Fruit fly (Drosophila melanogaster) whole organism, embryonic: ENCODE data around the gene CG2865.
A peak's percentile ranks its signal among the peaks of the same experiment; 100 is the strongest.

Source experiments
- Asciz ChIP-seq: fragments of 200-800 bp; sonication (Bioruptor generic); optimal IDR thresholded peaks from 2 replicates; lab custom pipeline; 2017; ENCODE audit warnings: missing biosample characterization, mild to moderate bottlenecking, missing genetic modification characterization, missing genetic modification reagents
- BEAF-32 ChIP-seq: fragments of 200-800 bp; sonication (Bioruptor generic); optimal IDR thresholded peaks from 3 replicates; lab custom pipeline; 2017; ENCODE audit warnings: missing biosample characterization, missing genetic modification characterization, mild to moderate bottlenecking, moderate library complexity, missing genetic modification reagents
- CG10959 ChIP-seq: fragments of 200-800 bp; sonication (Bioruptor generic); IDR thresholded peaks from 2 replicates; pipeline ENCODE4 v1.3.6; 2022; ENCODE audit warnings: missing biosample characterization, missing genetic modification characterization
- CG11398 ChIP-seq: fragments of 200-800 bp; sonication (Bioruptor generic); optimal IDR thresholded peaks from 2 replicates; lab custom pipeline; 2016; ENCODE audit warnings: missing biosample characterization, missing genetic modification characterization
- CG11696 ChIP-seq: fragments of 200-800 bp; sonication (Bioruptor generic); IDR thresholded peaks from 2 replicates; pipeline ENCODE4 v1.3.6; 2022; ENCODE audit warnings: missing biosample characterization, missing genetic modification characterization
- CG12104 ChIP-seq: fragments of 200-800 bp; sonication (Bioruptor generic); optimal IDR thresholded peaks from 3 replicates; lab custom pipeline; 2016; ENCODE audit warnings: missing biosample characterization, missing genetic modification characterization
- CG13894 ChIP-seq: fragments of 200-800 bp; sonication (Bioruptor generic); optimal IDR thresholded peaks from 3 replicates; lab custom pipeline; 2018; ENCODE audit warnings: missing biosample characterization, mild to moderate bottlenecking, missing genetic modification characterization, moderate library complexity
- CG14710 ChIP-seq: fragments of 200-800 bp; sonication (Bioruptor generic); optimal IDR thresholded peaks from 3 replicates; lab custom pipeline; 2019; ENCODE audit warnings: missing biosample characterization, mild to moderate bottlenecking, missing genetic modification characterization, moderate library complexity
- CG16779 ChIP-seq: fragments of 200-800 bp; sonication (Bioruptor generic); IDR thresholded peaks from 2 replicates; pipeline ENCODE4 v1.3.6; 2022; ENCODE audit warnings: missing biosample characterization, missing genetic modification characterization
- CG17385 ChIP-seq: fragments of 200-800 bp; sonication (Bioruptor generic); optimal IDR thresholded peaks from 3 replicates; lab custom pipeline; 2018; ENCODE audit warnings: missing biosample characterization, mild to moderate bottlenecking, missing genetic modification characterization
- CG1832 ChIP-seq: fragments of 200-800 bp; sonication (Bioruptor generic); optimal IDR thresholded peaks from 2 replicates; lab custom pipeline; 2017; ENCODE audit warnings: missing biosample characterization, mild to moderate bottlenecking, missing genetic modification characterization, inconsistent platforms
- CG18599 ChIP-seq: fragments of 200-800 bp; sonication (Bioruptor generic); optimal IDR thresholded peaks from 3 replicates; lab custom pipeline; 2017; ENCODE audit warnings: missing biosample characterization, missing genetic modification characterization, mild to moderate bottlenecking, moderate library complexity, missing genetic modification reagents
- CG2875 ChIP-seq: fragments of 200-800 bp; sonication (Bioruptor generic); optimal IDR thresholded peaks from 2 replicates; lab custom pipeline; 2017; ENCODE audit warnings: missing biosample characterization, mild to moderate bottlenecking, missing genetic modification characterization, missing genetic modification reagents
- CG3065 ChIP-seq: fragments of 200-800 bp; sonication (Bioruptor generic); optimal IDR thresholded peaks from 2 replicates; lab custom pipeline; 2016; ENCODE audit warnings: missing biosample characterization, missing genetic modification characterization
- CG31441 ChIP-seq: fragments of 200-800 bp; sonication (Bioruptor generic); IDR thresholded peaks from 2 replicates; pipeline ENCODE4 v1.3.6; 2022; ENCODE audit warnings: missing biosample characterization, missing genetic modification characterization
- CG32532 ChIP-seq: fragments of 200-800 bp; sonication (Bioruptor generic); IDR thresholded peaks from 2 replicates; pipeline ENCODE4 v1.3.6; 2022; ENCODE audit warnings: missing biosample characterization, missing genetic modification characterization
- CG3726 ChIP-seq: fragments of 200-800 bp; sonication (Bioruptor generic); IDR thresholded peaks from 3 replicates; pipeline ENCODE4, ENCODE4 v1.3.6; 2022; ENCODE audit warnings: missing biosample characterization, missing genetic modification characterization
- CG3847 ChIP-seq: fragments of 200-800 bp; sonication (Bioruptor generic); IDR thresholded peaks from 2 replicates; pipeline ENCODE4 v1.3.6; 2022; ENCODE audit warnings: missing biosample characterization, missing genetic modification characterization
- CG4282 ChIP-seq: fragments of 200-800 bp; sonication (Bioruptor generic); optimal IDR thresholded peaks from 2 replicates; lab custom pipeline; 2016; ENCODE audit warnings: missing biosample characterization, missing genetic modification characterization
- CG4328 ChIP-seq: fragments of 200-800 bp; sonication (Bioruptor generic); optimal IDR thresholded peaks from 3 replicates; lab custom pipeline; 2017; ENCODE audit warnings: missing biosample characterization, missing genetic modification reagents, missing genetic modification characterization
- CkIIα-i1 ChIP-seq: fragments of 200-800 bp; sonication (Bioruptor generic); IDR thresholded peaks from 2 replicates; pipeline ENCODE4 v1.3.6; 2022; ENCODE audit warnings: missing biosample characterization, missing genetic modification characterization
- Dad ChIP-seq: fragments of 200-800 bp; sonication (Bioruptor generic); optimal IDR thresholded peaks from 3 replicates; lab custom pipeline; 2016; ENCODE audit warnings: missing biosample characterization, missing genetic modification characterization
- Dbx ChIP-seq: fragments of 200-800 bp; sonication (Bioruptor generic); IDR thresholded peaks from 3 replicates; pipeline ENCODE4 v1.3.6; 2022; ENCODE audit warnings: missing biosample characterization, missing genetic modification characterization
- Dip2 ChIP-seq: fragments of 200-800 bp; sonication (Bioruptor generic); IDR thresholded peaks from 2 replicates; pipeline ENCODE4 v1.3.6; 2022; ENCODE audit warnings: missing biosample characterization, missing genetic modification characterization
- Dref ChIP-seq: fragments of 200-800 bp; sonication (Bioruptor generic); IDR thresholded peaks from 2 replicates; pipeline ENCODE4 v1.3.6; 2022; ENCODE audit warnings: missing biosample characterization, missing genetic modification characterization
- HLHmδ ChIP-seq: fragments of 200-800 bp; sonication (Bioruptor generic); optimal IDR thresholded peaks from 2 replicates; lab custom pipeline; 2018; ENCODE audit warnings: missing biosample characterization, mild to moderate bottlenecking, missing genetic modification characterization, moderate library complexity
- Hand ChIP-seq: fragments of 200-800 bp; sonication (Bioruptor generic); optimal IDR thresholded peaks from 2 replicates; lab custom pipeline; 2017; ENCODE audit warnings: mild to moderate bottlenecking, missing biosample characterization, missing genetic modification reagents, missing genetic modification characterization
- Max ChIP-seq: fragments of 200-800 bp; sonication (Bioruptor generic); optimal IDR thresholded peaks from 2 replicates; lab custom pipeline; 2016; ENCODE audit warnings: missing biosample characterization, mild to moderate bottlenecking, missing genetic modification characterization
- Six4 ChIP-seq: fragments of 200-800 bp; sonication (Bioruptor generic); optimal IDR thresholded peaks from 2 replicates; lab custom pipeline; 2016; ENCODE audit warnings: missing biosample characterization, missing genetic modification characterization
- Spps ChIP-seq: fragments of 200-800 bp; sonication (Bioruptor generic); optimal IDR thresholded peaks from 2 replicates; lab custom pipeline; 2018; ENCODE audit warnings: missing biosample characterization, mild to moderate bottlenecking, missing genetic modification characterization
- Sry-δ ChIP-seq: fragments of 200-800 bp; sonication (Bioruptor generic); optimal IDR thresholded peaks from 2 replicates; lab custom pipeline; 2016; ENCODE audit warnings: missing biosample characterization, missing genetic modification characterization
- Trl ChIP-seq, 3 experiments: fragments of >200 bp in 2 of 3; fragments of 200-800 bp in 1 of 3; sonication (Bioruptor generic) in 1 of 3; optimal IDR thresholded peaks; 2 replicates in 1 of 3; 3 replicates in 2 of 3; lab custom pipeline; 2016 to 2017; ENCODE audit warnings: missing biosample characterization in 1 of 3, missing genetic modification characterization in 1 of 3
- Vsx1 ChIP-seq: fragments of 200-800 bp; sonication (Bioruptor generic); optimal IDR thresholded peaks from 2 replicates; lab custom pipeline; 2017; ENCODE audit warnings: missing biosample characterization, mild to moderate bottlenecking, missing genetic modification characterization, missing genetic modification reagents
- amos ChIP-seq: fragments of 200-800 bp; sonication (Bioruptor generic); IDR thresholded peaks from 2 replicates; pipeline ENCODE4 v1.3.6; 2022; ENCODE audit warnings: missing biosample characterization, missing genetic modification characterization; ENCODE audit not compliant: partially characterized antibody
- chif ChIP-seq, 2 experiments: fragments of 200-800 bp; sonication (Bioruptor generic); optimal IDR thresholded peaks; 3 replicates each; lab custom pipeline; 2016; ENCODE audit warnings: missing biosample characterization in 2 of 2, missing genetic modification characterization in 2 of 2
- fd3F ChIP-seq: fragments of 200-800 bp; sonication (Bioruptor generic); optimal IDR thresholded peaks from 2 replicates; lab custom pipeline; 2018; ENCODE audit warnings: missing biosample characterization, mild to moderate bottlenecking, missing genetic modification characterization, moderate library complexity
- insv ChIP-seq, 2 experiments: fragments of 200-800 bp; sonication (Bioruptor generic); optimal IDR thresholded peaks; 3 replicates each; lab custom pipeline; 2016 to 2018; ENCODE audit warnings: missing biosample characterization in 2 of 2, missing genetic modification characterization in 2 of 2
- luna ChIP-seq: fragments of 200-800 bp; sonication (Bioruptor generic); optimal IDR thresholded peaks from 2 replicates; lab custom pipeline; 2016; ENCODE audit warnings: missing biosample characterization, missing genetic modification characterization
- nom ChIP-seq: fragments of 200-800 bp; sonication (Bioruptor generic); optimal IDR thresholded peaks from 2 replicates; lab custom pipeline; 2017; ENCODE audit warnings: missing biosample characterization, missing genetic modification characterization, mild to moderate bottlenecking, moderate library complexity, missing genetic modification reagents
- odd ChIP-seq: fragments of 200-800 bp; sonication (Bioruptor generic); optimal IDR thresholded peaks from 2 replicates; lab custom pipeline; 2017; ENCODE audit warnings: missing biosample characterization, mild to moderate bottlenecking, missing genetic modification characterization
- otp ChIP-seq: fragments of 200-800 bp; sonication (Bioruptor generic); IDR thresholded peaks from 3 replicates; pipeline ENCODE4, ENCODE4 v1.3.6; 2022; ENCODE audit warnings: missing biosample characterization, missing genetic modification characterization
- pum ChIP-seq: fragments of 200-800 bp; sonication (Bioruptor generic); optimal IDR thresholded peaks from 2 replicates; lab custom pipeline; 2016; ENCODE audit warnings: missing biosample characterization, missing genetic modification characterization
- slou ChIP-seq: fragments of 200-800 bp; sonication (Bioruptor generic); optimal IDR thresholded peaks from 3 replicates; lab custom pipeline; 2016; ENCODE audit warnings: missing biosample characterization, missing genetic modification characterization
- ssp ChIP-seq: fragments of 200-800 bp; sonication (Bioruptor generic); IDR thresholded peaks from 2 replicates; pipeline ENCODE4 v1.3.6; 2022; ENCODE audit warnings: missing biosample characterization, missing genetic modification characterization
- tin ChIP-seq: fragments of 200-800 bp; sonication (Bioruptor generic); optimal IDR thresholded peaks from 3 replicates; lab custom pipeline; 2016; ENCODE audit warnings: missing biosample characterization, missing genetic modification characterization
- tx ChIP-seq: fragments of 200-800 bp; sonication (Bioruptor generic); optimal IDR thresholded peaks from 2 replicates; lab custom pipeline; 2016; ENCODE audit warnings: missing biosample characterization, missing genetic modification characterization
- vnd ChIP-seq: fragments of 200-800 bp; sonication (Bioruptor generic); IDR thresholded peaks from 3 replicates; pipeline ENCODE4 v1.3.6; 2022; ENCODE audit warnings: missing biosample characterization, missing genetic modification characterization; ENCODE audit not compliant: partially characterized antibody
- zfh2 ChIP-seq: fragments of 200-800 bp; sonication (Bioruptor generic); optimal IDR thresholded peaks from 2 replicates; lab custom pipeline; 2016; ENCODE audit warnings: missing biosample characterization, missing genetic modification characterization

Gene CG2865

DNA sequence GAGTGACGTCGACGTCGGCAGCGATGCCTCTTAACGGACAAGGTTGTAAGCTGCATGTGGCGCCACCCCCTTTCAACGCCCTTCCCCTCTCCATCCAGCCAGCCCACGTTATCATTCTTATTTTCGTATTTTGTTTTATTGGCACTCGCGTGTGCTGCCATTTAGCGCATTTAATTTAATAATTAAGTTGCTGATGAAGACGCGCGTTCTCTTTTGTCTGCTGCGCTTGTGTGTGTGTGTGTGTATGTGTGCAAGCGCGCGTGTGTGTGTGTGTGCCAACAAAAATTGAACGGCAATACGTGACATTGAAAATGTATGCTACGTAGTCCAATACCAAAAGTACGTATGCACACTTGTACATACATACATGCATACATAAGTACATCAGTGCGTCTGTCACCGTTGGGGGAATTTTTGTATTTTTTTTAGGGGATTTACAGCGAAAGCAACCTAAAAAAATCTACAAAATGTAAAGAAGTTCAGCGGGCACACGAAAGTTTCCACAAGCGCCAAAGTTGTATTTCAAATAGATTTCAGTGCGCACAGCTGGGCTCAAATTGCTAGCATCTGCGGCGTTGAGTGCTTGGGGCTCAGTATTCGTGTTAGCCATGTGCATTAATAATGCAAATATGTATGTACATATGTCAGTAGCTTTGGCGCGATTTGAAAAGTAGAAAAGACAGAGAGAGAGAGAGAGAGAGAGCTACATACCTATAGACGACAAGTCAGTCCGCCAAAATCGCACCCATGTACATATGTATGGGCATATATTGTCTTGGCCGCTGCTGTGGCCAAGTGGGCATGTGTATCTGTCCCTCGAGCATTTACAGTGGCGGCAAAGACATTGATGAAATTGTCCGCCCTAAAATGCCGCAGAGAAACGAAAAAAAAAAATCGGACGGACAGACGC, 8.7 kb upstream of the CG2865 start (continued):
- no peak for TF ChIP-seq amos
- peak; percentile 3 for TF ChIP-seq nom
- TF ChIP-seq Sry-δ (GFP tag; lab: Kevin White, UChicago), result peak; percentile 37
- TF ChIP-seq CG4282 (GFP tag; lab: Kevin White, UChicago), result peak; percentile 32
- TF ChIP-seq Asciz, result peak; percentile 73
- no peak for TF ChIP-seq BEAF-32 (GFP tag; lab: Kevin White, UChicago)
- TF ChIP-seq CG3065 (GFP tag; lab: Kevin White, UChicago), result peak; percentile 55
- peak; percentile 18 for TF ChIP-seq slou (GFP tag; lab: Kevin White, UChicago)
- peak; percentile 61 for TF ChIP-seq Hand (GFP tag; lab: Kevin White, UChicago)
- 0 out of 2 replicates have a peak, but pooled peaks have one; percentile 14 for TF ChIP-seq CkIIα-i1 (GFP tag; lab: Robert Waterston, UW)
- TF ChIP-seq Spps, result peak; percentile 55
- peak; percentile 71 for TF ChIP-seq ssp (GFP tag; lab: Robert Waterston, UW)
- TF ChIP-seq vnd (GFP tag; lab: Robert Waterston, UW), result no peak
- peak; percentile 74 for TF ChIP-seq CG14710 (tag; lab: Kevin White, UChicago)
- TF ChIP-seq luna (GFP tag; lab: Kevin White, UChicago), result peak; percentile 52
- no peak for TF ChIP-seq CG1832
- no peak for TF ChIP-seq HLHmδ (GFP tag; lab: Kevin White, UChicago)
- TF ChIP-seq CG10959 (GFP tag; lab: Robert Waterston, UW), result peak; percentile 60
- TF ChIP-seq otp (GFP tag; lab: Robert Waterston, UW), result peak; percentile 65; the same call in 1 of the 3 replicates
- TF ChIP-seq CG2875 (GFP tag; lab: Kevin White, UChicago), result peak; percentile 80
- TF ChIP-seq CG4328 (GFP tag; lab: Kevin White, UChicago), result peak; percentile 46
- TF ChIP-seq Trl (optimal IDR thresholded peaks at IDR 0.05; lab: Kevin White, UChicago), result no peak
- peak; percentile 86 for TF ChIP-seq Trl (GFP tag; optimal IDR thresholded peaks at IDR 0.05; lab: Kevin White, UChicago)
- TF ChIP-seq zfh2 (GFP tag; lab: Kevin White, UChicago), result peak; percentile 68
- peak; percentile 97 for TF ChIP-seq CG11696 (GFP tag; lab: Robert Waterston, UW)
- peak; percentile 82 for TF ChIP-seq CG31441 (GFP tag; lab: Robert Waterston, UW)
- TF ChIP-seq Dref (GFP tag; lab: Robert Waterston, UW), result no peak
- TF ChIP-seq CG16779 (GFP tag; lab: Robert Waterston, UW), result no peak
- peak; percentile 61 for TF ChIP-seq CG3847 (GFP tag; lab: Robert Waterston, UW)
- peak; percentile 77 for TF ChIP-seq CG11398
- no peak for TF ChIP-seq Dip2 (GFP tag; lab: Robert Waterston, UW)
- TF ChIP-seq CG18599 (GFP tag; lab: Kevin White, UChicago), result peak; percentile 86
- TF ChIP-seq Max (GFP tag; lab: Kevin White, UChicago), result peak; percentile 58
- TF ChIP-seq tin, result peak; percentile 70
- peak; percentile 75 for TF ChIP-seq Six4
- TF ChIP-seq odd (GFP tag; lab: Kevin White, UChicago), result peak; percentile 62
- TF ChIP-seq CG3726 (GFP tag; lab: Robert Waterston, UW), result peak; percentile 78
- TF ChIP-seq CG32532, result peak; percentile 79
- peak; percentile 81 for TF ChIP-seq CG17385
- peak; percentile 77 for TF ChIP-seq Dbx
- TF ChIP-seq Dad (GFP tag; lab: Kevin White, UChicago), result peak; percentile 75
- TF ChIP-seq fd3F (GFP tag; lab: Kevin White, UChicago), result peak; percentile 71
- peak; percentile 78 to 86 for TF ChIP-seq chif (GFP tag; optimal IDR thresholded peaks at IDR 0.05; lab: Kevin White, UChicago)
- peak; percentile 50 for TF ChIP-seq Vsx1
- peak; percentile 65 for TF ChIP-seq CG12104
- no peak for TF ChIP-seq CG13894
- peak in 1 of 2 experiments; percentile 22 for TF ChIP-seq insv (GFP tag; optimal IDR thresholded peaks at IDR 0.05; lab: Kevin White, UChicago)
- peak; percentile 79 for TF ChIP-seq tx (GFP tag; lab: Kevin White, UChicago)
- peak; percentile 76 for TF ChIP-seq pum
